Worm (Caenorhabditis elegans) whole organism, L3 larva: Measurements from ENCODE around the gene mrps-34.

ENCODE experiments used
- R02D3.7 ChIP-seq: fragments of 150-350 bp; optimal IDR thresholded peaks from 2 replicates; lab custom pipeline; 2014; ENCODE audit warnings: missing biosample characterization, missing genetic modification characterization
- ama-1 ChIP-seq: fragments of 150-350 bp; optimal IDR thresholded peaks from 2 replicates; lab custom pipeline; 2018
- ceh-16 ChIP-seq: sonication (generic microtip); optimal IDR thresholded peaks from 2 replicates; lab custom pipeline; 2017; ENCODE audit warnings: missing biosample characterization, missing genetic modification characterization
- egl-27 ChIP-seq: sonication (generic microtip); optimal IDR thresholded peaks from 4 replicates; lab custom pipeline; 2017; ENCODE audit warnings: missing biosample characterization, missing genetic modification reagents, missing genetic modification characterization
- elt-2 ChIP-seq: sonication (generic microtip); optimal IDR thresholded peaks from 2 replicates; lab custom pipeline; 2016; ENCODE audit warnings: missing genetic modification reagents, mild to moderate bottlenecking, missing genetic modification characterization, missing compliant biosample characterization
- elt-3 ChIP-seq, 3 experiments: fragments of 150-350 bp in 1 of 3; sonication (generic microtip) in 2 of 3; optimal IDR thresholded peaks; 2 replicates in 2 of 3; 4 replicates in 1 of 3; lab custom pipeline; 2014 to 2017; ENCODE audit warnings: missing biosample characterization in 3 of 3, missing genetic modification characterization in 3 of 3
- eor-1 ChIP-seq, 2 experiments: fragments of 150-350 bp; optimal IDR thresholded peaks; 2 replicates each; lab custom pipeline; 2014 to 2018; ENCODE audit warnings: missing biosample characterization in 2 of 2, missing genetic modification characterization in 2 of 2
- nfya-1 ChIP-seq: sonication (generic microtip); optimal IDR thresholded peaks from 2 replicates; lab custom pipeline; 2017; ENCODE audit warnings: missing genetic modification characterization, mild to moderate bottlenecking, missing compliant biosample characterization, antibody characterized with exemption, moderate library complexity; ENCODE audit not compliant: insufficient read depth
- nhr-11 ChIP-seq: fragments of 150-350 bp; optimal IDR thresholded peaks from 2 replicates; lab custom pipeline; 2014; ENCODE audit warnings: missing biosample characterization, missing genetic modification characterization
- nhr-23 ChIP-seq: fragments of 150-350 bp; optimal IDR thresholded peaks from 2 replicates; lab custom pipeline; 2014; ENCODE audit warnings: missing biosample characterization, missing genetic modification reagents, missing genetic modification characterization
- nhr-237 ChIP-seq: fragments of 150-350 bp; optimal IDR thresholded peaks from 2 replicates; lab custom pipeline; 2014; ENCODE audit warnings: missing biosample characterization, missing genetic modification characterization
- nhr-25 ChIP-seq: sonication (generic microtip); optimal IDR thresholded peaks from 2 replicates; lab custom pipeline; 2017; ENCODE audit warnings: missing biosample characterization, missing genetic modification characterization
- nhr-43 ChIP-seq: sonication (generic microtip); optimal IDR thresholded peaks from 2 replicates; lab custom pipeline; 2016; ENCODE audit warnings: mild to moderate bottlenecking, missing genetic modification characterization, missing compliant biosample characterization; ENCODE audit not compliant: poor library complexity, severe bottlenecking
- nhr-76 ChIP-seq: fragments of 150-350 bp; sonication (generic microtip); optimal IDR thresholded peaks from 5 replicates; lab custom pipeline; 2014; ENCODE audit warnings: missing biosample characterization, missing genetic modification characterization
- pqm-1 ChIP-seq: fragments of 150-350 bp; optimal IDR thresholded peaks from 2 replicates; lab custom pipeline; 2017; ENCODE audit warnings: missing biosample characterization, missing genetic modification characterization, inconsistent platforms
- ztf-4 ChIP-seq: fragments of 150-350 bp; optimal IDR thresholded peaks from 2 replicates; lab custom pipeline; 2014; ENCODE audit warnings: missing biosample characterization, missing genetic modification characterization

The mrps-34 gene

DNA sequence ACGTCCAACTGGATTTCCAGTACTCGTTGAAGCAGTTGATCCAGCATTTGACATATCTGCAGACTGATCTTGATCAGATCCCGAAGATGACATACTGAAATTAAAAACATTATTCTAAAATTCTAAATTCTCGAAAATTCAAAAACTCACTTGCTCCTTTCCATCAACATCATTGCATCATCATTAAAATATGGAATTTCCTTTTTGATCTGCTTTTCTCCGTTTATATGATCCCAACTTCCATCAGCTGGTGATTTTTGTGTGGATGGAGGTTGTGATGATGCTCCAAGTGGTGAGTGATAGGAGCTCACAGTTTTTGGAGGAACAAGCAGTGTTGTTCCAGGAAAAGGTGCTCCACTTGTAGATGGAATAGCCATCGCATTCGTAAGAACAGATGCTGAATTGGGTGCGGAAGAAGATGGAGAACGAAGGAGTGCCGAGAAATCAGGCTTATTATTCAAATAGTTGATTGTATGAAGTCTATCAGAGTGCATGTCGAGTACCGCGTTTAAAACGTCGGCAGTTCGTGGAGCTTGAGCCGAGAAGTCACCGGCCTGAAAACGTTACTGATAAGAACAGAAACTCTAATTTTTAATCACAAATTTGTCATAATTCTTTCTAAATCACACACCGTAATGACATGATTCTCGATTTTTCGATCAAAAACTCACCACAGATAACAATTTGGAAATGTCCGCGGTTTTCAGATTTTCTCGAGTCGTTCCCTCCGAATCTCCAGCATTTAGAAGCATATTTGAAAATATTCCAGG lies 49.1 kb downstream of the mrps-34 start:
- TF ChIP-seq nhr-237 (tag; lab: Kevin White, UChicago) (no peak), ama-1 (no peak), nhr-76 (tag; lab: Kevin White, UChicago) (no peak), nhr-25 (no peak), eor-1 (tag; optimal IDR thresholded peaks at IDR 0.05; lab: Kevin White, UChicago) (no peak), nhr-43 (tag; lab: Kevin White, UChicago) (peak; percentile 26), nhr-11 (tag; lab: Kevin White, UChicago) (no peak), egl-27 (tag; lab: Kevin White, UChicago) (no peak), nhr-23 (tag; lab: Kevin White, UChicago) (no peak), ztf-4 (tag; lab: Kevin White, UChicago) (no peak), nfya-1 (tag; lab: Kevin White, UChicago) (no peak), elt-3 (tag; optimal IDR thresholded peaks at IDR 0.05; lab: Kevin White, UChicago) (no peak), R02D3.7 (tag; lab: Kevin White, UChicago) (no peak), elt-2 (peak; percentile 82), pqm-1 (peak; percentile 76), ceh-16 (tag; lab: Kevin White, UChicago) (no peak)
- TF ChIP-seq, all 47 proteins: peak for 3
